Worm (Caenorhabditis elegans) whole organism, early embryonic: ENCODE data around the gene Y37H2A.12.

Source experiments
- B0310.2 ChIP-seq: sonication (generic microtip); optimal IDR thresholded peaks from 2 replicates; lab custom pipeline; 2016; ENCODE audit warnings: mild to moderate bottlenecking, missing genetic modification characterization, missing compliant biosample characterization
- F13C5.2 ChIP-seq: sonication (generic microtip); optimal IDR thresholded peaks from 2 replicates; lab custom pipeline; 2017; ENCODE audit warnings: mild to moderate bottlenecking, missing genetic modification characterization, inconsistent platforms, missing compliant biosample characterization
- aly-1 ChIP-seq: sonication (generic microtip); optimal IDR thresholded peaks from 2 replicates; lab custom pipeline; 2016; ENCODE audit warnings: missing genetic modification characterization, missing compliant biosample characterization
- ama-1 ChIP-seq: fragments of 150-350 bp; optimal IDR thresholded peaks from 2 replicates; lab custom pipeline; 2014
- ceh-13 ChIP-seq: fragments of 200-800 bp; sonication (Bioruptor generic); optimal IDR thresholded peaks from 2 replicates; lab custom pipeline; 2018; ENCODE audit warnings: mild to moderate bottlenecking, missing genetic modification characterization, missing compliant biosample characterization
- ceh-36 ChIP-seq: sonication (generic microtip); optimal IDR thresholded peaks from 2 replicates; lab custom pipeline; 2016; ENCODE audit warnings: missing genetic modification characterization, inconsistent platforms, missing compliant biosample characterization
- ets-7 ChIP-seq: sonication (generic microtip); optimal IDR thresholded peaks from 2 replicates; lab custom pipeline; 2016; ENCODE audit warnings: missing genotype, missing genetic modification characterization, missing compliant biosample characterization
- flt-1 ChIP-seq: fragments of 200-800 bp; sonication (Bioruptor generic); IDR thresholded peaks from 2 replicates; pipeline ENCODE4 v1.3.6; 2022; ENCODE audit warnings: missing genetic modification characterization, missing compliant biosample characterization
- hmbx-1 ChIP-seq: sonication (generic microtip); optimal IDR thresholded peaks from 2 replicates; lab custom pipeline; 2016; ENCODE audit warnings: mild to moderate bottlenecking, missing genetic modification characterization, missing compliant biosample characterization
- hmg-4 ChIP-seq: fragments of 200-800 bp; sonication (Bioruptor generic); optimal IDR thresholded peaks from 2 replicates; lab custom pipeline; 2018; ENCODE audit warnings: mild to moderate bottlenecking, missing genetic modification characterization, missing compliant biosample characterization
- hnd-1 ChIP-seq: sonication (generic microtip); optimal IDR thresholded peaks from 2 replicates; lab custom pipeline; 2016; ENCODE audit warnings: missing genetic modification characterization, missing compliant biosample characterization
- pes-1 ChIP-seq: fragments of 200-800 bp; sonication (Bioruptor generic); IDR thresholded peaks from 2 replicates; pipeline ENCODE4 v1.3.6; 2022; ENCODE audit warnings: missing genetic modification reagents, missing genetic modification characterization, missing compliant biosample characterization
- scrt-1 ChIP-seq: fragments of 200-800 bp; sonication (Bioruptor generic); IDR thresholded peaks from 2 replicates; pipeline ENCODE4 v1.3.6; 2022; ENCODE audit warnings: missing genetic modification characterization, missing compliant biosample characterization
- sea-1 ChIP-seq: fragments of 200-800 bp; sonication (Bioruptor generic); conservative IDR thresholded peaks from 2 replicates; pipeline ENCODE4 v1.3.6; 2022; ENCODE audit warnings: missing genetic modification characterization, missing compliant biosample characterization
- tbx-11 ChIP-seq: fragments of 200-800 bp; sonication (Bioruptor generic); IDR thresholded peaks from 2 replicates; pipeline ENCODE4 v1.3.6; 2022; ENCODE audit warnings: missing genetic modification characterization, missing compliant biosample characterization
- tbx-37 ChIP-seq: fragments of 200-800 bp; sonication (Bioruptor generic); conservative IDR thresholded peaks from 2 replicates; pipeline ENCODE4 v1.3.6; 2022; ENCODE audit warnings: missing genetic modification reagents, missing genetic modification characterization, missing compliant biosample characterization
- tra-4 ChIP-seq: sonication (generic microtip); optimal IDR thresholded peaks from 2 replicates; lab custom pipeline; 2017; ENCODE audit warnings: missing genetic modification characterization, missing compliant biosample characterization

The Y37H2A.12 gene

ce11 chrV:18142549-18142948 lies 11.6 kb upstream of the Y37H2A.12 start, which contains the start of gene Y37H2A.13:
Gene Y37H2A.13 (plus strand): TSS chrV:18142849.
- TF ChIP-seq ets-7 (tag; lab: Kevin White, UChicago) (no peak), F13C5.2 (tag; lab: Kevin White, UChicago) (no peak), sea-1 (GFP tag; lab: Robert Waterston, UW) (no peak), hmbx-1 (no peak), tra-4 (tag; lab: Kevin White, UChicago) (no peak), ceh-36 (tag; lab: Kevin White, UChicago) (no peak), ceh-13 (GFP tag; lab: Kevin White, UChicago) (no peak), scrt-1 (GFP tag; lab: Robert Waterston, UW) (no peak), flt-1 (no peak), hnd-1 (tag; lab: Kevin White, UChicago) (no peak), ama-1 (lab: Kevin White, UChicago) (no peak), aly-1 (tag; lab: Kevin White, UChicago) (no peak), hmg-4 (no peak), tbx-11 (no peak)

- TF ChIP-seq tra-4 (tag; lab: Kevin White, UChicago) (no peak), ets-7 (tag; lab: Kevin White, UChicago) (no peak), B0310.2 (tag; lab: Kevin White, UChicago) (no peak), sea-1 (GFP tag; lab: Robert Waterston, UW) (no peak), hmbx-1 (no peak), hmg-4 (no peak), ceh-13 (GFP tag; lab: Kevin White, UChicago) (no peak), scrt-1 (GFP tag; lab: Robert Waterston, UW) (no peak), tbx-11 (no peak), flt-1 (no peak)
Measured at ce11 chrV:18141161-18141560, 10.2 kb upstream of the Y37H2A.12 start, which contains the start of gene Y37H2A.11. Gene Y37H2A.11 (plus strand): TSS chrV:18141461.

- TF ChIP-seq scrt-1 (GFP tag; lab: Robert Waterston, UW): no peak
- TF ChIP-seq hmg-4: no peak
- TF ChIP-seq tbx-37 (GFP tag; lab: Robert Waterston, UW): no peak
- no peak for TF ChIP-seq flt-1
- no peak for TF ChIP-seq ama-1 (lab: Kevin White, UChicago)
- TF ChIP-seq ceh-36 (tag; lab: Kevin White, UChicago): no peak
- TF ChIP-seq hmbx-1: no peak
- TF ChIP-seq F13C5.2 (tag; lab: Kevin White, UChicago): no peak
Measured at ce11 chrV:18138695-18139094, 7.8 kb upstream of the Y37H2A.12 start, which contains the start of gene Y37H2A.10. Gene Y37H2A.10 (plus strand): TSS chrV:18138995.

DNA sequence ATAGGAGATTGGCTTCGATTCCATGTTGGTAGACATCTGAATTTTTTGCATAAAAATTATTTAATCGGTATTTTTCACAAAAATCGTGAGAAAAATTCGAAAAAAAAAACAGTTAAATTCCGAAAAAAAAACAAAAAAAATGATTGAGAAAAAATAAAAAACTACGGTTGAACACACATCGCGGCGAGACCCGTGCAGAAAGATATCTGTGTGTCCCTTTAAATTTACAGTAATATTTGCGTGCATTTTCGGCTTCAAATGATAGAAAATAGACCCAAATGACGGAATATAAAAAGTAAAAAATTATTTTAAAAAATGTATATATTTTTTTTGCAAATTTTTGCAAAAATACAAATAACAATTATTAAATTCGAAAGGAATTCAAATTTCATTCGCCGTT lies 6.8 kb upstream of the Y37H2A.12 start:
- TF ChIP-seq ets-7 (tag; lab: Kevin White, UChicago): no peak
- no peak for TF ChIP-seq hmbx-1
- no peak for TF ChIP-seq tbx-37 (GFP tag; lab: Robert Waterston, UW)

DNA sequence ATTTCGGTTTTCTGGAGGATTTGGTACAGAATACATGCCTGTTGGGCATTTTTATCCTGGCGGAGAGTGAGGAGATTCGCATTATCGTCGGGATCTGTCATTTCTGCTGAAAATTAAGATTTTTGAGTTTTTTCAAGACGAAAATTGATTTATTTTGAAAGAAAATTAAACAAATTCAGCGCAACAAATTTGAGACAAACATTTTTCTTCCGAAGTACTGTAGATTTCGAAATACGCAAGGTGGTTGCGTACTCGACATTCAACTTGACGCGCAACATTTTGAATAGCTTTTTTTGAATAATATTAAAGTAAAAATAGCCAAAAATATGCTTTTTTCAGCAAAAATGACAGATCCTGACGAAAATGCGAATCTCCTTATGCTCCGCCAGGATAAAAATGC lies 3.4 kb upstream of the Y37H2A.12 start, which contains the start of gene Y37H2A.7:
TSS of gene Y37H2A.7 (minus strand) at position 101 of the 400 bp plus-strand sequence.
- TF ChIP-seq sea-1 (GFP tag; lab: Robert Waterston, UW) (no peak), tbx-11 (no peak), ama-1 (lab: Kevin White, UChicago) (no peak), hmg-4 (no peak), pes-1 (GFP tag; lab: Robert Waterston, UW) (no peak), hnd-1 (tag; lab: Kevin White, UChicago) (no peak), scrt-1 (GFP tag; lab: Robert Waterston, UW) (no peak), ets-7 (tag; lab: Kevin White, UChicago) (no peak)

DNA sequence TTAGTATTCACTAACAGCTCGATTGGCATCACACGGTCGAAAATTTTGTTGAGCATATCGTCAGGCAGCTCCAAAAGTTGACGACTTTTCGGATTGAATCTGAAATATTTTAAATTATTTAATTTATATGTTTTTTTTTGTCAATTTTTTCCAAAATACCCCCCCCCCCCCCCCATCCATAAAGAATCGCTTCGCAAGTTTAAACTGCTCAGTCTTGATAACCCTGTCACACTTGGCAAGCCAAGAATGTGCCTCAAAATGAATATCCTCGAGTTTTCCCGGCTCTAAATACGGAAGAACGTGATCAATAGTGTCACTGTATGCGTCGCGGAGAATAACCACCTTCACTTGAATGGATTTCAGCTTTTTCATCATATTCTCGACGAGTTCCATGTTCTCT lies 2.2 kb upstream of the Y37H2A.12 start, which contains the start of gene Y37H2A.18:
TSS of gene Y37H2A.18 (minus strand) at position 101 of the 400 bp plus-strand sequence.
- TF ChIP-seq flt-1 (no peak), B0310.2 (tag; lab: Kevin White, UChicago) (no peak), ets-7 (tag; lab: Kevin White, UChicago) (no peak), sea-1 (GFP tag; lab: Robert Waterston, UW) (no peak), hmbx-1 (no peak), hnd-1 (tag; lab: Kevin White, UChicago) (no peak), F13C5.2 (tag; lab: Kevin White, UChicago) (no peak), tbx-11 (no peak)

- TF ChIP-seq flt-1: no peak
- no peak for TF ChIP-seq F13C5.2 (tag; lab: Kevin White, UChicago)
- no peak for TF ChIP-seq B0310.2 (tag; lab: Kevin White, UChicago)
- TF ChIP-seq ceh-36 (tag; lab: Kevin White, UChicago): no peak
- TF ChIP-seq scrt-1 (GFP tag; lab: Robert Waterston, UW): no peak
- TF ChIP-seq tra-4 (tag; lab: Kevin White, UChicago): no peak
- TF ChIP-seq tbx-37 (GFP tag; lab: Robert Waterston, UW): no peak
- TF ChIP-seq hmg-4: no peak
- TF ChIP-seq aly-1 (tag; lab: Kevin White, UChicago): no peak
- TF ChIP-seq sea-1 (GFP tag; lab: Robert Waterston, UW): no peak
- TF ChIP-seq ets-7 (tag; lab: Kevin White, UChicago): no peak
Measured at ce11 chrV:18128545-18128944, 2.4 kb downstream of the Y37H2A.12 start.

ce11 chrV:18127192-18127591 lies 3.7 kb downstream of the Y37H2A.12 start, which contains the start of gene fbxa-211:
Gene fbxa-211 (plus strand): TSS chrV:18127519.
- TF ChIP-seq ets-7 (tag; lab: Kevin White, UChicago): no peak
- no peak for TF ChIP-seq tbx-11
- no peak for TF ChIP-seq scrt-1 (GFP tag; lab: Robert Waterston, UW)
- TF ChIP-seq sea-1 (GFP tag; lab: Robert Waterston, UW): no peak
- TF ChIP-seq tra-4 (tag; lab: Kevin White, UChicago): no peak
- no peak for TF ChIP-seq hmg-4
- no peak for TF ChIP-seq hnd-1 (tag; lab: Kevin White, UChicago)
- no peak for TF ChIP-seq flt-1
- TF ChIP-seq ceh-13 (GFP tag; lab: Kevin White, UChicago): no peak
- TF ChIP-seq ceh-36 (tag; lab: Kevin White, UChicago): no peak
- TF ChIP-seq pes-1 (GFP tag; lab: Robert Waterston, UW): no peak
